Fruit fly (Drosophila melanogaster) whole organism, embryonic: ENCODE results near the gene CG34258.

Experiments used
- Awh ChIP-seq: fragments of 200-800 bp; sonication (Bioruptor generic); IDR thresholded peaks from 2 replicates; pipeline ENCODE4, ENCODE4 v1.3.6; 2022; ENCODE audit warnings: missing biosample characterization, missing genetic modification characterization
- BtbVII ChIP-seq: fragments of 200-800 bp; sonication (Bioruptor generic); optimal IDR thresholded peaks from 3 replicates; lab custom pipeline; 2017; ENCODE audit warnings: missing biosample characterization, mild to moderate bottlenecking, missing genetic modification characterization
- CG1024 ChIP-seq: fragments of 200-800 bp; sonication (Bioruptor generic); IDR thresholded peaks from 2 replicates; pipeline ENCODE4 v1.3.6; 2022; ENCODE audit warnings: missing biosample characterization, missing genetic modification characterization
- CG10543 ChIP-seq: fragments of 200-800 bp; sonication (Bioruptor generic); optimal IDR thresholded peaks from 3 replicates; lab custom pipeline; 2017; ENCODE audit warnings: missing biosample characterization, mild to moderate bottlenecking, missing genetic modification characterization, moderate library complexity
- CG11560 ChIP-seq: fragments of 200-800 bp; sonication (Bioruptor generic); IDR thresholded peaks from 3 replicates; pipeline ENCODE4 v1.3.6; 2022; ENCODE audit warnings: missing biosample characterization, missing genetic modification characterization
- CG11723 ChIP-seq: fragments of 200-800 bp; sonication (Bioruptor generic); optimal IDR thresholded peaks from 2 replicates; lab custom pipeline; 2017; ENCODE audit warnings: missing biosample characterization, mild to moderate bottlenecking, missing genetic modification characterization
- CG13296 ChIP-seq: fragments of 200-800 bp; sonication (Bioruptor generic); optimal IDR thresholded peaks from 3 replicates; lab custom pipeline; 2018; ENCODE audit warnings: missing biosample characterization, mild to moderate bottlenecking, missing genetic modification characterization
- CG13894 ChIP-seq: fragments of 200-800 bp; sonication (Bioruptor generic); optimal IDR thresholded peaks from 3 replicates; lab custom pipeline; 2018; ENCODE audit warnings: missing biosample characterization, mild to moderate bottlenecking, missing genetic modification characterization, moderate library complexity
- CG15601 ChIP-seq: fragments of 200-800 bp; sonication (Bioruptor generic); optimal IDR thresholded peaks from 3 replicates; lab custom pipeline; 2019; ENCODE audit warnings: missing biosample characterization, mild to moderate bottlenecking, missing genetic modification characterization, moderate library complexity
- CG18599 ChIP-seq: fragments of 200-800 bp; sonication (Bioruptor generic); optimal IDR thresholded peaks from 3 replicates; lab custom pipeline; 2017; ENCODE audit warnings: missing biosample characterization, missing genetic modification characterization, mild to moderate bottlenecking, moderate library complexity, missing genetic modification reagents
- CG2199 ChIP-seq: fragments of 200-800 bp; sonication (Bioruptor generic); IDR thresholded peaks from 3 replicates; pipeline ENCODE4 v1.3.6; 2022; ENCODE audit warnings: missing biosample characterization, missing genetic modification characterization
- CG2875 ChIP-seq: fragments of 200-800 bp; sonication (Bioruptor generic); optimal IDR thresholded peaks from 2 replicates; lab custom pipeline; 2017; ENCODE audit warnings: missing biosample characterization, mild to moderate bottlenecking, missing genetic modification characterization, missing genetic modification reagents
- CG30020 ChIP-seq: fragments of 200-800 bp; optimal IDR thresholded peaks from 2 replicates; lab custom pipeline; 2019; ENCODE audit warnings: missing biosample characterization, mild to moderate bottlenecking, missing genetic modification characterization, moderate library complexity
- CG30431 ChIP-seq: fragments of 200-800 bp; sonication (Bioruptor generic); optimal IDR thresholded peaks from 2 replicates; lab custom pipeline; 2017; ENCODE audit warnings: missing biosample characterization, missing genetic modification characterization
- CG31365 ChIP-seq: fragments of 200-800 bp; sonication (Bioruptor generic); optimal IDR thresholded peaks from 2 replicates; lab custom pipeline; 2018; ENCODE audit warnings: missing biosample characterization, mild to moderate bottlenecking, missing genetic modification characterization
- CG31388 ChIP-seq: fragments of 200-800 bp; sonication (Bioruptor generic); optimal IDR thresholded peaks from 2 replicates; lab custom pipeline; 2016; ENCODE audit warnings: missing biosample characterization, missing genetic modification characterization
- Fer1 ChIP-seq: fragments of 200-800 bp; sonication (Bioruptor generic); optimal IDR thresholded peaks from 2 replicates; lab custom pipeline; 2017; ENCODE audit warnings: missing biosample characterization, mild to moderate bottlenecking, missing genetic modification characterization
- GATAe ChIP-seq: fragments of 200-800 bp; sonication (Bioruptor generic); conservative IDR thresholded peaks from 2 replicates; pipeline ENCODE4 v1.3.6; 2022; ENCODE audit warnings: missing biosample characterization, missing genetic modification characterization
- HLH4C ChIP-seq: fragments of 200-800 bp; sonication (Bioruptor generic); IDR thresholded peaks from 3 replicates; pipeline ENCODE4 v1.3.6; 2022; ENCODE audit warnings: missing biosample characterization, missing genetic modification characterization; ENCODE audit not compliant: partially characterized antibody
- HmgZ ChIP-seq: fragments of 200-800 bp; sonication (Bioruptor generic); optimal IDR thresholded peaks from 2 replicates; lab custom pipeline; 2018; ENCODE audit warnings: missing biosample characterization, mild to moderate bottlenecking, missing genetic modification characterization
- Med ChIP-seq: fragments of 200-800 bp; sonication (Bioruptor generic); peaks from one replicate; lab custom pipeline; 2016; ENCODE audit warnings: missing biosample characterization, missing genetic modification characterization, mild to moderate bottlenecking, inconsistent platforms, moderate library complexity
- Mes4 ChIP-seq: fragments of 200-800 bp; sonication (Bioruptor generic); optimal IDR thresholded peaks from 2 replicates; lab custom pipeline; 2016; ENCODE audit warnings: missing biosample characterization, missing genetic modification characterization
- Oli ChIP-seq: fragments of 200-800 bp; sonication (Bioruptor generic); optimal IDR thresholded peaks from 2 replicates; lab custom pipeline; 2018; ENCODE audit warnings: missing biosample characterization, mild to moderate bottlenecking, missing genetic modification characterization, moderate library complexity
- al ChIP-seq: fragments of 200-800 bp; sonication (Bioruptor generic); IDR thresholded peaks from 2 replicates; pipeline ENCODE4 v1.3.6; 2022; ENCODE audit warnings: missing biosample characterization, missing genetic modification characterization
- bab2 ChIP-seq: fragments of 200-800 bp; sonication (Bioruptor generic); optimal IDR thresholded peaks from 2 replicates; lab custom pipeline; 2016; ENCODE audit warnings: missing biosample characterization, missing genetic modification characterization
- bowl ChIP-seq: fragments of 200-800 bp; sonication (Bioruptor generic); IDR thresholded peaks from 2 replicates; pipeline ENCODE4 v1.3.6; 2022; ENCODE audit warnings: missing biosample characterization, missing genetic modification characterization
- crp ChIP-seq, 2 experiments: fragments of 200-800 bp; sonication (Bioruptor generic); optimal IDR thresholded peaks; 2 replicates in 1 of 2; 3 replicates in 1 of 2; lab custom pipeline; 2017; ENCODE audit warnings: missing biosample characterization in 2 of 2, missing genetic modification characterization in 2 of 2, mild to moderate bottlenecking in 1 of 2, moderate library complexity in 1 of 2
- disco-r ChIP-seq: fragments of 200-800 bp; sonication (Bioruptor generic); optimal IDR thresholded peaks from 2 replicates; lab custom pipeline; 2016; ENCODE audit warnings: missing biosample characterization, missing genetic modification characterization
- emc ChIP-seq: fragments of 200-800 bp; sonication (Bioruptor generic); optimal IDR thresholded peaks from 2 replicates; lab custom pipeline; 2016; ENCODE audit warnings: missing biosample characterization, missing genetic modification characterization
- esg ChIP-seq: fragments of 200-800 bp; sonication (Bioruptor generic); conservative IDR thresholded peaks from 2 replicates; pipeline ENCODE4 v1.3.6; 2022; ENCODE audit warnings: missing biosample characterization, missing genetic modification characterization
- exex ChIP-seq: fragments of 200-800 bp; sonication (Bioruptor generic); optimal IDR thresholded peaks from 4 replicates; lab custom pipeline; 2018; ENCODE audit warnings: missing biosample characterization, mild to moderate bottlenecking, missing genetic modification characterization, moderate library complexity
- fd3F ChIP-seq: fragments of 200-800 bp; sonication (Bioruptor generic); optimal IDR thresholded peaks from 2 replicates; lab custom pipeline; 2018; ENCODE audit warnings: missing biosample characterization, mild to moderate bottlenecking, missing genetic modification characterization, moderate library complexity
- grn ChIP-seq: fragments of 200-800 bp; sonication (Bioruptor generic); optimal IDR thresholded peaks from 3 replicates; lab custom pipeline; 2017; ENCODE audit warnings: missing biosample characterization, missing genetic modification characterization
- lab ChIP-seq: fragments of 200-800 bp; sonication (Bioruptor generic); optimal IDR thresholded peaks from 3 replicates; lab custom pipeline; 2017; ENCODE audit warnings: missing biosample characterization, missing genetic modification characterization, mild to moderate bottlenecking, moderate library complexity, missing genetic modification reagents
- luna ChIP-seq: fragments of 200-800 bp; sonication (Bioruptor generic); optimal IDR thresholded peaks from 2 replicates; lab custom pipeline; 2016; ENCODE audit warnings: missing biosample characterization, missing genetic modification characterization
- mirr ChIP-seq: fragments of 200-800 bp; sonication (Bioruptor generic); optimal IDR thresholded peaks from 3 replicates; lab custom pipeline; 2018; ENCODE audit warnings: missing biosample characterization, mild to moderate bottlenecking, missing genetic modification characterization
- nerfin-2 ChIP-seq: fragments of 200-800 bp; sonication (Bioruptor generic); IDR thresholded peaks from 2 replicates; pipeline ENCODE4 v1.3.6; 2022; ENCODE audit warnings: missing biosample characterization, missing genetic modification characterization; ENCODE audit not compliant: partially characterized antibody
- oc ChIP-seq: fragments of 200-800 bp; sonication (Bioruptor generic); optimal IDR thresholded peaks from 2 replicates; lab custom pipeline; 2018; ENCODE audit warnings: missing biosample characterization, mild to moderate bottlenecking, missing genetic modification characterization, moderate library complexity
- pfk ChIP-seq: fragments of 200-800 bp; sonication (Bioruptor generic); optimal IDR thresholded peaks from 2 replicates; lab custom pipeline; 2018; ENCODE audit warnings: missing biosample characterization, mild to moderate bottlenecking, missing genetic modification characterization, moderate library complexity
- ranshi ChIP-seq: fragments of 200-800 bp; sonication (Bioruptor generic); IDR thresholded peaks from 2 replicates; pipeline ENCODE4 v1.3.6; 2022; ENCODE audit warnings: missing biosample characterization, missing genetic modification characterization
- schlank ChIP-seq: fragments of 200-800 bp; sonication (Bioruptor generic); optimal IDR thresholded peaks from 2 replicates; lab custom pipeline; 2018; ENCODE audit warnings: missing biosample characterization, mild to moderate bottlenecking, missing genetic modification characterization
- sqz ChIP-seq: fragments of 200-800 bp; sonication (Bioruptor generic); optimal IDR thresholded peaks from 3 replicates; lab custom pipeline; 2018; ENCODE audit warnings: missing biosample characterization, mild to moderate bottlenecking, missing genetic modification characterization
- sug ChIP-seq: fragments of 200-800 bp; optimal IDR thresholded peaks from 2 replicates; lab custom pipeline; 2019; ENCODE audit warnings: missing biosample characterization, mild to moderate bottlenecking, missing genetic modification characterization, moderate library complexity
- tgo ChIP-seq: fragments of 200-800 bp; sonication (Bioruptor generic); IDR thresholded peaks from 3 replicates; pipeline ENCODE4 v1.3.6; 2022; ENCODE audit warnings: missing biosample characterization, missing genetic modification characterization
- tx ChIP-seq: fragments of 200-800 bp; sonication (Bioruptor generic); optimal IDR thresholded peaks from 2 replicates; lab custom pipeline; 2016; ENCODE audit warnings: missing biosample characterization, missing genetic modification characterization
- vvl ChIP-seq: fragments of 200-800 bp; sonication (Bioruptor generic); IDR thresholded peaks from 2 replicates; pipeline ENCODE4 v1.3.6; 2022; ENCODE audit warnings: missing biosample characterization, missing genetic modification characterization

Gene CG34258

dm6 chr3L:19902560-19903399 is 49.0 kb downstream of the CG34258 start (continued):
- TF ChIP-seq CG30431 (peak; percentile 84), luna (GFP tag; lab: Kevin White, UChicago) (no peak), emc (GFP tag; lab: Kevin White, UChicago) (peak; percentile 92), Awh (GFP tag; lab: Robert Waterston, UW) (peak; percentile 93), tgo (GFP tag; lab: Robert Waterston, UW) (peak; percentile 94), fd3F (GFP tag; lab: Kevin White, UChicago) (peak; percentile 95), disco-r (peak; percentile 94), CG30020 (peak; percentile 64), Med (peak; percentile 99), nerfin-2 (GFP tag; lab: Robert Waterston, UW) (no peak), HLH4C (GFP tag; lab: Robert Waterston, UW) (no peak), ranshi (GFP tag; lab: Robert Waterston, UW) (peak; percentile 86; the same call in 1 of the 2 replicates), esg (GFP tag; lab: Robert Waterston, UW) (peak; percentile 95), bowl (GFP tag; lab: Robert Waterston, UW) (peak; percentile 86), CG2875 (GFP tag; lab: Kevin White, UChicago) (peak; percentile 89), CG1024 (GFP tag; lab: Robert Waterston, UW) (peak; percentile 54; the same call in 1 of the 2 replicates), CG31388 (GFP tag; lab: Kevin White, UChicago) (peak; percentile 60), Mes4 (peak; percentile 87), crp (GFP tag; optimal IDR thresholded peaks at IDR 0.05; lab: Kevin White, UChicago) (peak in 1 of 2 experiments; percentile 57), Oli (tag; lab: Kevin White, UChicago) (peak; percentile 96)
- TF ChIP-seq, all 482 proteins: peak for 419

dm6 chr3L:19901486-19902255 is 50.1 kb downstream of the CG34258 start:
- TF ChIP-seq exex (tag; lab: Kevin White, UChicago) = peak; percentile 79
- TF ChIP-seq CG13296 (GFP tag; lab: Kevin White, UChicago) = peak; percentile 17
- TF ChIP-seq CG10543 (GFP tag; lab: Kevin White, UChicago) = peak; percentile 68
- TF ChIP-seq GATAe = peak; percentile 32; the same call in 1 of the 2 replicates
- peak; percentile 50 for TF ChIP-seq CG13894
- peak; percentile 28 for TF ChIP-seq CG18599
- peak; percentile 90 for TF ChIP-seq mirr (GFP tag; lab: Kevin White, UChicago)
- TF ChIP-seq Fer1 (GFP tag; lab: Kevin White, UChicago) = peak; percentile 16
- TF ChIP-seq bab2 (GFP tag; lab: Kevin White, UChicago) = no peak
- TF ChIP-seq sqz (GFP tag; lab: Kevin White, UChicago) = peak; percentile 40
- no peak for TF ChIP-seq CG31365 (tag; lab: Kevin White, UChicago)
- no peak for TF ChIP-seq CG15601
- 0 out of 2 replicates have a peak, but pooled peaks have one; percentile 65 for TF ChIP-seq Awh (GFP tag; lab: Robert Waterston, UW)
- peak; percentile 30 for TF ChIP-seq HmgZ
- TF ChIP-seq CG11560 (tag; lab: Robert Waterston, UW) = no peak
- TF ChIP-seq Med = peak; percentile 39
- TF ChIP-seq vvl (GFP tag; lab: Robert Waterston, UW) = 0 out of 2 replicates have a peak, but pooled peaks have one; percentile 28
- no peak for TF ChIP-seq tx
- peak; percentile 41 for TF ChIP-seq sug (tag; lab: Kevin White, UChicago)
- peak; percentile 32 for TF ChIP-seq BtbVII (GFP tag; lab: Kevin White, UChicago)
- TF ChIP-seq grn = peak; percentile 67
- no peak for TF ChIP-seq schlank (tag; lab: Kevin White, UChicago)
- no peak for TF ChIP-seq al (GFP tag; lab: Robert Waterston, UW)
- TF ChIP-seq pfk = peak; percentile 57
- peak; percentile 17 for TF ChIP-seq lab (GFP tag; lab: Kevin White, UChicago)
- peak; percentile 47 for TF ChIP-seq oc
- TF ChIP-seq CG11723 = no peak
- TF ChIP-seq CG2199 = no peak
